Fruit fly (Drosophila melanogaster): ENCODE results near the gene Ssdp.

Ssdp gene

DNA sequence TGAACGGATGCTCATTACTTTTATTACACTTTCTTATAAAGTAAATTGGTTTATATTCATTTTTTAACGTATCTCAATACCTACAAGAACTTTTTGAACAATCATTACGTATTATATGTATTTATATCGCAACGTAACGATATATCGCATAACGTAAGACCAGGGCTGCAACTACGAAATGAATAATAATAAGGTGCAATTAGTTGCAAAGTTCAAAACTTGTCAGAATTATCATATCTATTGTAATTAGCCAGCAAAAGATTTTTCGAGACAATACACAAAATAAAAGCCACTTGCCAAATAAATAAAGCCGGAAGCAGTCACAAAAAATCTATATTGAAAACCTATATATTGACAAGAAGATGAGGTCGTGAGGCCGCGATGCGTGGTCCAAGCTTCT lies 15.9 kb upstream of the Ssdp start (continued):
- TF ChIP-seq croc (GFP tag; conservative IDR thresholded peaks at IDR 0.05) (no peak), Antp (GFP tag; optimal IDR thresholded peaks at IDR 0.05) (no peak), PHDP (tag; optimal IDR thresholded peaks at IDR 0.05) (no peak), bbx (GFP tag; IDR thresholded peaks at IDR 0.05; ENCODE audit: partially characterized antibody) (peak; percentile 46), bcd (GFP tag; optimal IDR thresholded peaks at IDR 0.05) (peak; percentile 20), CG7556 (GFP tag; optimal IDR thresholded peaks at IDR 0.05) (no peak), Taf1 (GFP tag; IDR thresholded peaks at IDR 0.05) (no peak), CG4282 (GFP tag; optimal IDR thresholded peaks at IDR 0.05) (peak; percentile 35), CG4404 (GFP tag; IDR thresholded peaks at IDR 0.05) (no peak), ken (GFP tag; IDR thresholded peaks at IDR 0.05) (no peak), CG9797 (GFP tag; optimal IDR thresholded peaks at IDR 0.05) (no peak), CG8388 (GFP tag; optimal IDR thresholded peaks at IDR 0.05) (no peak), CG15011 (GFP tag; optimal IDR thresholded peaks at IDR 0.05) (no peak), CHES-1-like (GFP tag; optimal IDR thresholded peaks at IDR 0.05) (no peak), CG18599 (GFP tag; optimal IDR thresholded peaks at IDR 0.05) (peak; percentile 7), pros (GFP tag; optimal IDR thresholded peaks at IDR 0.05) (no peak), Dip2 (GFP tag; IDR thresholded peaks at IDR 0.05) (no peak), MBD-R2 (GFP tag; IDR thresholded peaks at IDR 0.05) (peak; percentile 57), Hey (tag; optimal IDR thresholded peaks at IDR 0.05) (no peak), Doc2 (GFP tag; IDR thresholded peaks at IDR 0.05) (no peak), Xrp1 (GFP tag; IDR thresholded peaks at IDR 0.05) (no peak), CG1529 (GFP tag; optimal IDR thresholded peaks at IDR 0.05) (no peak), CG4707 (GFP tag; optimal IDR thresholded peaks at IDR 0.05) (no peak), hbn (GFP tag; IDR thresholded peaks at IDR 0.05; ENCODE audit: partially characterized antibody) (peak; percentile 79), bowl (GFP tag; IDR thresholded peaks at IDR 0.05) (no peak), Doc3 (GFP tag; IDR thresholded peaks at IDR 0.05; ENCODE audit: partially characterized antibody) (peak; percentile 88), mam (GFP tag; optimal IDR thresholded peaks at IDR 0.05) (peak; percentile 52), CG34422 (GFP tag; IDR thresholded peaks at IDR 0.05) (no peak), ftz-f1 (GFP tag; optimal IDR thresholded peaks at IDR 0.05) (no peak), Side (GFP tag; optimal IDR thresholded peaks at IDR 0.05) (no peak), HLH4C (GFP tag; IDR thresholded peaks at IDR 0.05; ENCODE audit: partially characterized antibody) (peak; percentile 51; the same call in 2 of the 3 replicates), psq (GFP tag; optimal IDR thresholded peaks at IDR 0.05) (no peak), nmo (GFP tag; optimal IDR thresholded peaks at IDR 0.05) (peak; percentile 4), ssp (GFP tag; IDR thresholded peaks at IDR 0.05) (no peak), Hr39 (optimal IDR thresholded peaks at IDR 0.05) (no peak), CG6813 (GFP tag; optimal IDR thresholded peaks at IDR 0.05) (no peak), ERR (GFP tag; optimal IDR thresholded peaks at IDR 0.05) (no peak), CG18476 (GFP tag; optimal IDR thresholded peaks at IDR 0.05) (no peak), CG8924 (tag; optimal IDR thresholded peaks at IDR 0.05) (no peak), yki (optimal IDR thresholded peaks at IDR 0.05) (no peak), corto (GFP tag; optimal IDR thresholded peaks at IDR 0.05) (no peak), Sox102F (GFP tag; optimal IDR thresholded peaks at IDR 0.05) (peak; percentile 40), amos (GFP tag; IDR thresholded peaks at IDR 0.05; ENCODE audit: partially characterized antibody) (peak; percentile 70), CG10366 (GFP tag; IDR thresholded peaks at IDR 0.05) (no peak), sqz (GFP tag; optimal IDR thresholded peaks at IDR 0.05) (no peak), Tbp (GFP tag; optimal IDR thresholded peaks at IDR 0.05) (no peak), CG12769 (tag; optimal IDR thresholded peaks at IDR 0.05) (no peak), CG15601 (tag; optimal IDR thresholded peaks at IDR 0.05) (no peak), Blimp-1 (GFP tag; optimal IDR thresholded peaks at IDR 0.05) (no peak), CG7987 (GFP tag; optimal IDR thresholded peaks at IDR 0.05) (no peak), her (GFP tag; optimal IDR thresholded peaks at IDR 0.05) (no peak), CG12942 (GFP tag; optimal IDR thresholded peaks at IDR 0.05) (peak; percentile 6)

Measured in whole organism, embryonic.